Worm (Caenorhabditis elegans) whole organism, mixed stage, embryonic: Measurements from ENCODE around the gene F40F8.4.

ENCODE experiments used
- M03D4.4 ChIP-seq: sonication (generic microtip); optimal IDR thresholded peaks from 2 replicates; lab custom pipeline; 2017; ENCODE audit warnings: mild to moderate bottlenecking, missing genetic modification characterization, missing compliant biosample characterization
- bed-3 ChIP-seq: fragments of 200-800 bp; sonication (Bioruptor generic); optimal IDR thresholded peaks from 3 replicates; lab custom pipeline; 2018; ENCODE audit warnings: mild to moderate bottlenecking, missing genetic modification characterization, moderate library complexity, missing compliant biosample characterization
- blmp-1 ChIP-seq: fragments of 150-350 bp; optimal IDR thresholded peaks from 2 replicates; lab custom pipeline; 2014; ENCODE audit warnings: missing biosample characterization, missing genetic modification characterization
- ceh-39 ChIP-seq: fragments of 150-350 bp; optimal IDR thresholded peaks from 2 replicates; lab custom pipeline; 2014; ENCODE audit warnings: missing biosample characterization, missing genetic modification characterization
- ceh-43 ChIP-seq: fragments of 200-800 bp; sonication (Bioruptor generic); optimal IDR thresholded peaks from 2 replicates; lab custom pipeline; 2018; ENCODE audit warnings: mild to moderate bottlenecking, missing genetic modification characterization, moderate library complexity, missing compliant biosample characterization
- ceh-83 ChIP-seq: fragments of 200-800 bp; sonication (Bioruptor generic); optimal IDR thresholded peaks from 2 replicates; lab custom pipeline; 2018; ENCODE audit warnings: mild to moderate bottlenecking, missing genetic modification characterization, missing compliant biosample characterization
- ces-1 ChIP-seq: fragments of 150-350 bp; optimal IDR thresholded peaks from 2 replicates; lab custom pipeline; 2014; ENCODE audit warnings: missing biosample characterization, missing genetic modification reagents, missing genetic modification characterization
- cnd-1 ChIP-seq: fragments of 200-800 bp; sonication (Bioruptor generic); optimal IDR thresholded peaks from 2 replicates; lab custom pipeline; 2018; ENCODE audit warnings: mild to moderate bottlenecking, missing genetic modification characterization, missing compliant biosample characterization
- drap-1 ChIP-seq: fragments of 200-800 bp; sonication (Bioruptor generic); optimal IDR thresholded peaks from 3 replicates; lab custom pipeline; 2018; ENCODE audit warnings: mild to moderate bottlenecking, missing genetic modification characterization, missing compliant biosample characterization
- elt-1 ChIP-seq: sonication (generic microtip); optimal IDR thresholded peaks from 2 replicates; lab custom pipeline; 2017; ENCODE audit warnings: missing genetic modification characterization, mild to moderate bottlenecking, missing compliant biosample characterization, antibody characterized with exemption, moderate library complexity, borderline replicate concordance; ENCODE audit not compliant: insufficient read depth
- flh-1 ChIP-seq: fragments of 200-800 bp; sonication (Bioruptor generic); optimal IDR thresholded peaks from 2 replicates; lab custom pipeline; 2018; ENCODE audit warnings: mild to moderate bottlenecking, missing genetic modification characterization, moderate library complexity, missing compliant biosample characterization
- ham-2 ChIP-seq: fragments of 200-800 bp; sonication (Bioruptor generic); optimal IDR thresholded peaks from 2 replicates; lab custom pipeline; 2018; ENCODE audit warnings: mild to moderate bottlenecking, missing genetic modification characterization, missing compliant biosample characterization
- hlh-1 ChIP-seq: fragments of 150-350 bp; optimal IDR thresholded peaks from 2 replicates; lab custom pipeline; 2014; ENCODE audit warnings: missing biosample characterization, missing genetic modification reagents, missing genetic modification characterization
- lin-32 ChIP-seq: fragments of 200-800 bp; sonication (Bioruptor generic); optimal IDR thresholded peaks from 2 replicates; lab custom pipeline; 2018; ENCODE audit warnings: mild to moderate bottlenecking, missing genetic modification characterization, missing compliant biosample characterization
- lsy-2 ChIP-seq: fragments of 150-350 bp; optimal IDR thresholded peaks from 2 replicates; lab custom pipeline; 2014; ENCODE audit warnings: missing biosample characterization, missing genetic modification characterization
- mls-2 ChIP-seq: sonication (generic microtip); optimal IDR thresholded peaks from 2 replicates; lab custom pipeline; 2016; ENCODE audit warnings: mild to moderate bottlenecking, missing genetic modification characterization, moderate library complexity, missing compliant biosample characterization
- nhr-12 ChIP-seq: fragments of 150-350 bp; optimal IDR thresholded peaks from 2 replicates; lab custom pipeline; 2014; ENCODE audit warnings: missing biosample characterization, missing genetic modification characterization
- nhr-2 ChIP-seq: fragments of 150-350 bp; optimal IDR thresholded peaks from 2 replicates; lab custom pipeline; 2014; ENCODE audit warnings: missing biosample characterization, missing genetic modification characterization
- nhr-237 ChIP-seq: fragments of 150-350 bp; optimal IDR thresholded peaks from 2 replicates; lab custom pipeline; 2014; ENCODE audit warnings: missing biosample characterization, missing genetic modification characterization
- nhr-76 ChIP-seq: sonication (generic microtip); optimal IDR thresholded peaks from 2 replicates; lab custom pipeline; 2017; ENCODE audit warnings: missing biosample characterization, missing genetic modification characterization
- pha-4 ChIP-seq: fragments of 150-350 bp; optimal IDR thresholded peaks from 2 replicates; lab custom pipeline; 2018; ENCODE audit warnings: missing biosample characterization, missing genetic modification reagents, missing genetic modification characterization
- snpc-4 ChIP-seq: fragments of 150-350 bp; optimal IDR thresholded peaks from 2 replicates; lab custom pipeline; 2014; ENCODE audit warnings: missing biosample characterization, missing genetic modification characterization
- sptf-1 ChIP-seq: sonication (generic microtip); optimal IDR thresholded peaks from 2 replicates; lab custom pipeline; 2017; ENCODE audit warnings: mild to moderate bottlenecking, missing genetic modification characterization, moderate library complexity, missing compliant biosample characterization
- tbx-8 ChIP-seq: fragments of 200-800 bp; sonication (Bioruptor generic); optimal IDR thresholded peaks from 2 replicates; lab custom pipeline; 2018; ENCODE audit warnings: mild to moderate bottlenecking, missing genetic modification characterization, moderate library complexity, missing compliant biosample characterization
- unc-120 ChIP-seq: sonication (generic microtip); optimal IDR thresholded peaks from 2 replicates; lab custom pipeline; 2017; ENCODE audit warnings: missing genetic modification characterization, missing compliant biosample characterization; ENCODE audit not compliant: poor library complexity, severe bottlenecking
- unc-39 ChIP-seq: fragments of 150-350 bp; optimal IDR thresholded peaks from 2 replicates; lab custom pipeline; 2014; ENCODE audit warnings: missing biosample characterization, missing genetic modification characterization
- unc-62 ChIP-seq: fragments of 150-350 bp; optimal IDR thresholded peaks from 2 replicates; lab custom pipeline; 2014; ENCODE audit warnings: missing biosample characterization, missing genetic modification reagents, missing genetic modification characterization
- zip-8 ChIP-seq: fragments of 150-350 bp; optimal IDR thresholded peaks from 2 replicates; lab custom pipeline; 2014; ENCODE audit warnings: missing biosample characterization, missing genetic modification characterization
- ztf-11 ChIP-seq: fragments of 150-350 bp; optimal IDR thresholded peaks from 2 replicates; lab custom pipeline; 2014; ENCODE audit warnings: missing biosample characterization, missing genetic modification characterization

F40F8.4 gene

ce11 chrII:11156160-11156559 is 16.1 kb upstream of the F40F8.4 start:
- no peak for TF ChIP-seq blmp-1 (tag; lab: Kevin White, UChicago)
- TF ChIP-seq zip-8 (tag; lab: Kevin White, UChicago) = no peak
- no peak for TF ChIP-seq unc-39 (tag; lab: Kevin White, UChicago)
- TF ChIP-seq drap-1 = no peak
- TF ChIP-seq pha-4 (tag; lab: Kevin White, UChicago) = no peak
- no peak for TF ChIP-seq elt-1 (tag; lab: Kevin White, UChicago)
- no peak for TF ChIP-seq ztf-11 (tag; lab: Kevin White, UChicago)
- TF ChIP-seq ceh-43 (GFP tag; lab: Kevin White, UChicago) = no peak
- TF ChIP-seq unc-120 (tag; lab: Kevin White, UChicago) = no peak
- no peak for TF ChIP-seq cnd-1 (tag; lab: Kevin White, UChicago)
- TF ChIP-seq, all 35 proteins: peak for 0

ce11 chrII:11155400-11155799 is 15.4 kb upstream of the F40F8.4 start:
- TF ChIP-seq nhr-2 (tag; lab: Kevin White, UChicago) (no peak), hlh-1 (tag; lab: Kevin White, UChicago) (no peak), bed-3 (no peak), blmp-1 (tag; lab: Kevin White, UChicago) (no peak), snpc-4 (tag; lab: Kevin White, UChicago) (no peak), lin-32 (GFP tag; lab: Kevin White, UChicago) (no peak), pha-4 (tag; lab: Kevin White, UChicago) (no peak), unc-39 (tag; lab: Kevin White, UChicago) (no peak), lsy-2 (no peak), nhr-237 (tag; lab: Kevin White, UChicago) (no peak), ces-1 (no peak), sptf-1 (tag; lab: Kevin White, UChicago) (no peak), nhr-76 (tag; lab: Kevin White, UChicago) (no peak)

- TF ChIP-seq tbx-8 (GFP tag; lab: Kevin White, UChicago) (no peak), ham-2 (GFP tag; lab: Kevin White, UChicago) (no peak), unc-39 (tag; lab: Kevin White, UChicago) (no peak), ces-1 (no peak), hlh-1 (tag; lab: Kevin White, UChicago) (no peak)
Measured at ce11 chrII:11154957-11155356, 14.9 kb upstream of the F40F8.4 start.

ce11 chrII:11153800-11154199 is 13.8 kb upstream of the F40F8.4 start:
- TF ChIP-seq nhr-2 (tag; lab: Kevin White, UChicago) (no peak), cnd-1 (tag; lab: Kevin White, UChicago) (no peak), ham-2 (GFP tag; lab: Kevin White, UChicago) (no peak), mls-2 (tag; lab: Kevin White, UChicago) (no peak), ceh-83 (GFP tag; lab: Kevin White, UChicago) (no peak), ces-1 (no peak), nhr-76 (tag; lab: Kevin White, UChicago) (no peak), hlh-1 (tag; lab: Kevin White, UChicago) (no peak), M03D4.4 (tag; lab: Kevin White, UChicago) (no peak), pha-4 (tag; lab: Kevin White, UChicago) (no peak), lsy-2 (no peak), nhr-12 (no peak)

ce11 chrII:11153080-11153479 is 13.0 kb upstream of the F40F8.4 start:
- no peak for TF ChIP-seq elt-1 (tag; lab: Kevin White, UChicago)
- no peak for TF ChIP-seq blmp-1 (tag; lab: Kevin White, UChicago)
- TF ChIP-seq, all 35 proteins: peak for 0

ce11 chrII:11152495-11152894 is 12.5 kb upstream of the F40F8.4 start, which contains the start of gene pqm-1:
Gene pqm-1 (minus strand): TSS chrII:11152595.
- no peak for TF ChIP-seq pha-4 (tag; lab: Kevin White, UChicago)
- TF ChIP-seq drap-1 = no peak
- no peak for TF ChIP-seq sptf-1 (tag; lab: Kevin White, UChicago)
- no peak for TF ChIP-seq blmp-1 (tag; lab: Kevin White, UChicago)
- no peak for TF ChIP-seq flh-1 (GFP tag; lab: Kevin White, UChicago)
- no peak for TF ChIP-seq unc-62 (GFP tag; lab: Kevin White, UChicago)
- no peak for TF ChIP-seq ham-2 (GFP tag; lab: Kevin White, UChicago)
- TF ChIP-seq mls-2 (tag; lab: Kevin White, UChicago) = no peak
- TF ChIP-seq ceh-39 (tag; lab: Kevin White, UChicago) = no peak
